Worm (Caenorhabditis elegans): ENCODE measurements around the gene cky-1.

cky-1 gene

DNA sequence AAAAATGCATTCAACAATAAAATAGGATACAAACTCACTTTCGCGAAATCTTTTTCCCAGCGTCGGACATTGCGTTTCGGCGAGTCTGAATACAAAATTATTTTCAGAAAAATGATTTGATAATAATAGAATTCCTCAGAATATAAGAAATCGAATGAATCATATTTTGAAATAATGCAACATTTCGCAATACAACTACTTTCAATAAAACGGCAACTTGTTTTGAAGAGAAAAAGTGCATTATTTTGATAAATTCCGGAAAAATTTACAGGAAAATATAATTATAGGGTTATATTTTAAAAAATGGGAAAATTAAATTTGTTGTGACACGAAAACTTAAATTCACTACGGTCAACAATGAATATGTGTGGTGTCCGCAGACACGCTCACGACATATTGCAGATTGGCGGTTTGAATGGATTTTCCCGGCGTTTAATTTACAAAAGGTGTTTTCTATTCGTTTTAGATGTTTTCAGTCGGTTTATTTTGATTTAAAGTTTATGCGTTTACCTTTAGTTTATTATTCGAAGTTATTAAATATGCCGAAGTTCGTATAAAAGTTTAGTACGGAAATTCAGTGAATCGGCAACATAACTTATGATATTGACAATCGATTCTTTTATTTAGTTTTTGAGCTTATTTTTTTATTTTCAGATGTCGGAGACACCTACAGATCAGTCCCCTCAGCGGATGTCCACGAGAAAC lies 26.9 kb downstream of the cky-1 start, which contains the start of the genes abcf-1 and scc-3 (continued):
- TF ChIP-seq lsl-1 (GFP tag; optimal IDR thresholded peaks at IDR 0.05) (peak; percentile 77), rec-8 (tag; optimal IDR thresholded peaks at IDR 0.05) (no peak), dpl-1 (GFP tag; optimal IDR thresholded peaks at IDR 0.05) (peak; percentile 51), F23B12.7 (tag; optimal IDR thresholded peaks at IDR 0.05; ENCODE audit: insufficient read depth) (peak; percentile 25), zfh-2 (GFP tag; conservative IDR thresholded peaks at IDR 0.05) (no peak), efl-1 (GFP tag; optimal IDR thresholded peaks at IDR 0.05) (peak; percentile 91), hlh-12 (tag; optimal IDR thresholded peaks at IDR 0.05) (no peak), sptf-2 (GFP tag; optimal IDR thresholded peaks at IDR 0.05) (no peak), cebp-1 (GFP tag; IDR thresholded peaks at IDR 0.05) (no peak), cebp-1 (tag; optimal IDR thresholded peaks at IDR 0.05) (peak; percentile 80), B0261.1 (tag; optimal IDR thresholded peaks at IDR 0.05) (no peak), pha-4 (tag; optimal IDR thresholded peaks at IDR 0.05) (no peak), tbp1 (GFP tag; optimal IDR thresholded peaks at IDR 0.05) (peak; percentile 15), hmg-1.2 (GFP tag; IDR thresholded peaks at IDR 0.05) (no peak), snpc-1.1 (tag; optimal IDR thresholded peaks at IDR 0.05; ENCODE audit: insufficient read depth) (peak; percentile 39), snpc-3.4 (tag; optimal IDR thresholded peaks at IDR 0.05) (peak; percentile 42), F10E7.11 (tag; optimal IDR thresholded peaks at IDR 0.05) (no peak), D2030.7 (GFP tag; IDR thresholded peaks at IDR 0.05) (0 out of 2 replicates have a peak, but pooled peaks have one; percentile 35), ceh-91 (GFP tag; IDR thresholded peaks at IDR 0.05) (peak; percentile 61), hsf-1 (GFP tag; IDR thresholded peaks at IDR 0.05) (no peak), xnd-1 (tag; optimal IDR thresholded peaks at IDR 0.05) (peak; percentile 10), attf-3 (GFP tag; conservative IDR thresholded peaks at IDR 0.05) (peak; percentile 64), snpc-4 (GFP tag; optimal IDR thresholded peaks at IDR 0.05) (no peak), snpc-4 (tag; optimal IDR thresholded peaks at IDR 0.05) (peak in 1 of 4 experiments; percentile 43), snpc-1.3 (tag; optimal IDR thresholded peaks at IDR 0.05; ENCODE audit: insufficient read depth) (peak; percentile 71), K11D2.4 (GFP tag; IDR thresholded peaks at IDR 0.05) (no peak)

ce11 chrV:12768946-12769345 lies 32.4 kb downstream of the cky-1 start, which contains the start of gene srt-43:
srt-43 (plus strand) TSS chrV:12769246.
- TF ChIP-seq akir-1 (GFP tag; optimal IDR thresholded peaks at IDR 0.05) = no peak
- no peak for TF ChIP-seq dox-1 (GFP tag; IDR thresholded peaks at IDR 0.05)
- TF ChIP-seq aptf-3 (GFP tag; IDR thresholded peaks at IDR 0.05) = no peak
- TF ChIP-seq dpff-1 (tag; optimal IDR thresholded peaks at IDR 0.05) = no peak
- no peak for TF ChIP-seq atf-7 (tag; optimal IDR thresholded peaks at IDR 0.05)
- TF ChIP-seq F22D6.2 (tag; optimal IDR thresholded peaks at IDR 0.05) = no peak
- no peak for TF ChIP-seq snpc-1.3 (tag; optimal IDR thresholded peaks at IDR 0.05; ENCODE audit: insufficient read depth)
- no peak for TF ChIP-seq F10E7.11 (tag; optimal IDR thresholded peaks at IDR 0.05)
- no peak for TF ChIP-seq mel-28 (tag; optimal IDR thresholded peaks at IDR 0.05; ENCODE audit: borderline replicate concordance)
- no peak for TF ChIP-seq C06A6.2 (GFP tag; conservative IDR thresholded peaks at IDR 0.05)
- TF ChIP-seq F49E8.2 (tag; optimal IDR thresholded peaks at IDR 0.05; ENCODE audit: insufficient read depth) = no peak
- TF ChIP-seq lir-1 (GFP tag; conservative IDR thresholded peaks at IDR 0.05) = no peak
- no peak for TF ChIP-seq rec-8 (tag; optimal IDR thresholded peaks at IDR 0.05)
- TF ChIP-seq pbrm-1 (GFP tag; IDR thresholded peaks at IDR 0.05) = no peak

Data from whole organism, young adult.